Fruit fly (Drosophila melanogaster): Measurements from ENCODE around the gene Gen.

- no peak for TF ChIP-seq Vsx2 (GFP tag; optimal IDR thresholded peaks at IDR 0.05; ENCODE audit: partially characterized antibody)
- TF ChIP-seq HLH106 (tag; optimal IDR thresholded peaks at IDR 0.05) = no peak
These were observed 6.3 kb downstream of the Gen start, which contains the start of the genes Fitm and AlaRS-m for dm6 chr3L:5145814-5146244.
